Worm (Caenorhabditis elegans) whole organism, mixed stage, embryonic: ENCODE results near the gene vav-1.

ENCODE experiments used
- blmp-1 ChIP-seq: fragments of 150-350 bp; optimal IDR thresholded peaks from 2 replicates; lab custom pipeline; 2014; ENCODE audit warnings: missing biosample characterization, missing genetic modification characterization
- ceh-83 ChIP-seq: fragments of 200-800 bp; sonication (Bioruptor generic); optimal IDR thresholded peaks from 2 replicates; lab custom pipeline; 2018; ENCODE audit warnings: mild to moderate bottlenecking, missing genetic modification characterization, missing compliant biosample characterization
- ces-1 ChIP-seq: fragments of 150-350 bp; optimal IDR thresholded peaks from 2 replicates; lab custom pipeline; 2014; ENCODE audit warnings: missing biosample characterization, missing genetic modification reagents, missing genetic modification characterization
- drap-1 ChIP-seq: fragments of 200-800 bp; sonication (Bioruptor generic); optimal IDR thresholded peaks from 3 replicates; lab custom pipeline; 2018; ENCODE audit warnings: mild to moderate bottlenecking, missing genetic modification characterization, missing compliant biosample characterization
- elt-3 ChIP-seq: fragments of 150-350 bp; optimal IDR thresholded peaks from 2 replicates; lab custom pipeline; 2014; ENCODE audit warnings: missing biosample characterization, missing genetic modification characterization
- flh-1 ChIP-seq: fragments of 200-800 bp; sonication (Bioruptor generic); optimal IDR thresholded peaks from 2 replicates; lab custom pipeline; 2018; ENCODE audit warnings: mild to moderate bottlenecking, missing genetic modification characterization, moderate library complexity, missing compliant biosample characterization
- nhr-76 ChIP-seq: sonication (generic microtip); optimal IDR thresholded peaks from 2 replicates; lab custom pipeline; 2017; ENCODE audit warnings: missing biosample characterization, missing genetic modification characterization
- pha-4 ChIP-seq: fragments of 150-350 bp; optimal IDR thresholded peaks from 2 replicates; lab custom pipeline; 2018; ENCODE audit warnings: missing biosample characterization, missing genetic modification reagents, missing genetic modification characterization
- snpc-4 ChIP-seq: fragments of 150-350 bp; optimal IDR thresholded peaks from 2 replicates; lab custom pipeline; 2014; ENCODE audit warnings: missing biosample characterization, missing genetic modification characterization
- unc-39 ChIP-seq: fragments of 150-350 bp; optimal IDR thresholded peaks from 2 replicates; lab custom pipeline; 2014; ENCODE audit warnings: missing biosample characterization, missing genetic modification characterization
- unc-62 ChIP-seq: fragments of 150-350 bp; optimal IDR thresholded peaks from 2 replicates; lab custom pipeline; 2014; ENCODE audit warnings: missing biosample characterization, missing genetic modification reagents, missing genetic modification characterization
- ztf-11 ChIP-seq: fragments of 150-350 bp; optimal IDR thresholded peaks from 2 replicates; lab custom pipeline; 2014; ENCODE audit warnings: missing biosample characterization, missing genetic modification characterization

DNA sequence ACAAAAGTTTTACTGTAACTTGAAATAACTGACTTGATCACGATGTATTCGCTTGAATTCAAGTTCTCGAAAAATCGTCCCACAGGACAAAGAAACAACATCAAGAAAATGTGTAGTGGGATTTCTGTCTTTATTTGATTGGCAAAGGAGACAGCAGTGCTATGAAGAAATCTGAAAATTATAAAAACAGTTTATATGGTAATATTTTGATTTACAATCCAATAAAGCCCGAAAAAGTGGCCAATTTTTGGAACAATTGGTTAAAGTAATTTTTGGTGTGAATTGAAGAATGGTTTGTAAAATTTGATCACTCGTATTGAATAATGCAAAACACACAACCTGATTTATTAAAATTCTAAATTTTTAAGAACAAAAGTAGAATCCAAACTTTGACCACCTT, 51.1 kb downstream of the vav-1 start, which contains the start of gene Y81B9A.4:
- TF ChIP-seq elt-3: no peak
- no peak for TF ChIP-seq snpc-4
- TF ChIP-seq ces-1 (GFP tag; lab: Kevin White, UChicago): no peak
- no peak for TF ChIP-seq unc-39 (tag; lab: Kevin White, UChicago)
- no peak for TF ChIP-seq flh-1
- no peak for TF ChIP-seq blmp-1 (tag; lab: Kevin White, UChicago)
- TF ChIP-seq nhr-76 (tag; lab: Kevin White, UChicago): no peak
- no peak for TF ChIP-seq unc-62 (GFP tag; lab: Kevin White, UChicago)
- TF ChIP-seq ztf-11 (tag; lab: Kevin White, UChicago): no peak
- no peak for TF ChIP-seq pha-4 (tag; lab: Kevin White, UChicago)
- no peak for TF ChIP-seq ceh-83 (GFP tag; lab: Kevin White, UChicago)
- TF ChIP-seq drap-1 (GFP tag; lab: Kevin White, UChicago): no peak
